Comparison of ENCODE assay signal across 5 fruit fly cellular contexts in genomic region chr3L:20688194-20688785, dm6.
A peak's percentile ranks its signal among the peaks of the same experiment; 100 is the strongest.
TF ChIP-seq lines count a peak whose summit lies in the region.

No protein-coding gene starts in this region.

- no peak for TF ChIP-seq CTCF in whole organism, embryonic (GFP tag; optimal IDR thresholded peaks at IDR 0.05; lab: Kevin White, UChicago)

TF ChIP-seq in whole organism, 6 proteins besides CTCF, POLR2A, EP300 and RAD21:
- TF ChIP-seq EcR (GFP tag; optimal IDR thresholded peaks at IDR 0.05; lab: Kevin White, UChicago) (no peak), CG8478 (optimal IDR thresholded peaks at IDR 0.05; lab: Kevin White, UChicago) (no peak), Dll (optimal IDR thresholded peaks at IDR 0.05; lab: Kevin White, UChicago) (no peak), pan (optimal IDR thresholded peaks at IDR 0.05; lab: Kevin White, UChicago) (peak; percentile 80), usp (GFP tag; optimal IDR thresholded peaks at IDR 0.05; lab: Kevin White, UChicago) (no peak), psq (optimal IDR thresholded peaks at IDR 0.05; lab: Kevin White, UChicago) (no peak)
TF ChIP-seq in whole organism: peak in this region for 1.

TF ChIP-seq in whole organism, embryonic, 481 proteins besides CTCF, POLR2A, EP300 and RAD21:
- peak; percentile 5 for TF ChIP-seq nom (GFP tag; optimal IDR thresholded peaks at IDR 0.05; lab: Kevin White, UChicago)
- TF ChIP-seq pho (GFP tag; optimal IDR thresholded peaks at IDR 0.05; lab: Kevin White, UChicago) = no peak
- no peak for TF ChIP-seq dimm (GFP tag; IDR thresholded peaks at IDR 0.05; lab: Robert Waterston, UW)
- TF ChIP-seq CG15269 (tag; optimal IDR thresholded peaks at IDR 0.05; lab: Kevin White, UChicago) = no peak
- no peak for TF ChIP-seq knrl (GFP tag; IDR thresholded peaks at IDR 0.05; lab: Robert Waterston, UW; ENCODE audit: partially characterized antibody)
- TF ChIP-seq otp (GFP tag; IDR thresholded peaks at IDR 0.05; lab: Robert Waterston, UW) = no peak
- no peak for TF ChIP-seq pfk (GFP tag; optimal IDR thresholded peaks at IDR 0.05; lab: Kevin White, UChicago)
- no peak for TF ChIP-seq Oli (tag; optimal IDR thresholded peaks at IDR 0.05; lab: Kevin White, UChicago)
- no peak for TF ChIP-seq gsb (GFP tag; IDR thresholded peaks at IDR 0.05; lab: Robert Waterston, UW)

TF ChIP-seq in whole organism, prepupa, 60 proteins besides CTCF, POLR2A, EP300 and RAD21 (continues in another document):
- TF ChIP-seq dac (GFP tag; optimal IDR thresholded peaks at IDR 0.05; lab: Kevin White, UChicago) (no peak), CG3919 (GFP tag; optimal IDR thresholded peaks at IDR 0.05; lab: Kevin White, UChicago) (no peak), acj6 (GFP tag; optimal IDR thresholded peaks at IDR 0.05; lab: Kevin White, UChicago) (peak; percentile 8), pdm3 (GFP tag; optimal IDR thresholded peaks at IDR 0.05; lab: Kevin White, UChicago) (no peak), CG7368 (GFP tag; optimal IDR thresholded peaks at IDR 0.05; lab: Kevin White, UChicago) (no peak), OdsH (GFP tag; optimal IDR thresholded peaks at IDR 0.05; lab: Kevin White, UChicago) (no peak), lz (GFP tag; optimal IDR thresholded peaks at IDR 0.05; lab: Kevin White, UChicago) (peak; percentile 47), CG10631 (GFP tag; optimal IDR thresholded peaks at IDR 0.05; lab: Kevin White, UChicago) (peak; percentile 22), CG32006 (GFP tag; optimal IDR thresholded peaks at IDR 0.05; lab: Kevin White, UChicago) (no peak), Sox14 (GFP tag; optimal IDR thresholded peaks at IDR 0.05; lab: Kevin White, UChicago) (no peak), Gug (GFP tag; IDR thresholded peaks at IDR 0.05; lab: Robert Waterston, UW) (no peak), CG15336 (GFP tag; IDR thresholded peaks at IDR 0.05; lab: Robert Waterston, UW) (no peak), CG8119 (GFP tag; IDR thresholded peaks at IDR 0.05; lab: Robert Waterston, UW) (no peak), CG1621 (tag; optimal IDR thresholded peaks at IDR 0.05; lab: Kevin White, UChicago) (no peak), Lpt (GFP tag; optimal IDR thresholded peaks at IDR 0.05; lab: Kevin White, UChicago) (no peak), CG10669 (GFP tag; optimal IDR thresholded peaks at IDR 0.05; lab: Kevin White, UChicago) (no peak), svp (GFP tag; lab: Kevin White, UChicago) (peak; percentile 86), Eip75B (GFP tag; optimal IDR thresholded peaks at IDR 0.05; lab: Kevin White, UChicago) (no peak), CG6792 (GFP tag; optimal IDR thresholded peaks at IDR 0.05; lab: Kevin White, UChicago) (peak; percentile 31), CG9139 (GFP tag; optimal IDR thresholded peaks at IDR 0.05; lab: Kevin White, UChicago) (peak; percentile 13), Eip78C (GFP tag; lab: Kevin White, UChicago) (peak; percentile 68), CG6163 (GFP tag; IDR thresholded peaks at IDR 0.05; lab: Robert Waterston, UW) (no peak), Hr39 (GFP tag; optimal IDR thresholded peaks at IDR 0.05; lab: Kevin White, UChicago) (peak; percentile 42), CG6808 (GFP tag; optimal IDR thresholded peaks at IDR 0.05; lab: Kevin White, UChicago) (no peak), Smox (GFP tag; optimal IDR thresholded peaks at IDR 0.05; lab: Kevin White, UChicago) (peak; percentile 45), CG31627 (GFP tag; optimal IDR thresholded peaks at IDR 0.05; lab: Kevin White, UChicago) (peak; percentile 37), Eip93F (GFP tag; optimal IDR thresholded peaks at IDR 0.05; lab: Kevin White, UChicago) (no peak), esn (GFP tag; optimal IDR thresholded peaks at IDR 0.05; lab: Kevin White, UChicago) (peak; percentile 58)

TF ChIP-seq in whole organism, pupa, 21 proteins besides CTCF, POLR2A, EP300 and RAD21:
- TF ChIP-seq CG8159 (tag; optimal IDR thresholded peaks at IDR 0.05; lab: Kevin White, UChicago) (peak; percentile 39), CG34367 (tag; optimal IDR thresholded peaks at IDR 0.05; lab: Kevin White, UChicago) (peak; percentile 19), CG17806 (tag; optimal IDR thresholded peaks at IDR 0.05; lab: Kevin White, UChicago) (peak; percentile 9), EcR (GFP tag; optimal IDR thresholded peaks at IDR 0.05; lab: Kevin White, UChicago) (peak; percentile 76), Pif1B (GFP tag; optimal IDR thresholded peaks at IDR 0.05; lab: Kevin White, UChicago) (peak; percentile 2), fd96Ca (GFP tag; IDR thresholded peaks at IDR 0.05; lab: Robert Waterston, UW) (no peak), CG15710 (tag; optimal IDR thresholded peaks at IDR 0.05; lab: Kevin White, UChicago) (no peak), CG9948 (tag; optimal IDR thresholded peaks at IDR 0.05; lab: Kevin White, UChicago) (peak; percentile 13), CG13204 (GFP tag; optimal IDR thresholded peaks at IDR 0.05; lab: Kevin White, UChicago) (peak; percentile 17)

TF ChIP-seq in whole organism, wandering third instar larva, 38 proteins besides CTCF, POLR2A, EP300 and RAD21:
- TF ChIP-seq fru (GFP tag; optimal IDR thresholded peaks at IDR 0.05; lab: Kevin White, UChicago) = peak; percentile 55
- TF ChIP-seq psq (GFP tag; optimal IDR thresholded peaks at IDR 0.05; lab: Kevin White, UChicago) = peak; percentile 37
- TF ChIP-seq foxo (GFP tag; optimal IDR thresholded peaks at IDR 0.05; lab: Kevin White, UChicago) = peak in 1 of 2 experiments; percentile 16
- TF ChIP-seq Jra (GFP tag; optimal IDR thresholded peaks at IDR 0.05; lab: Kevin White, UChicago) = no peak
- TF ChIP-seq rgr (GFP tag; optimal IDR thresholded peaks at IDR 0.05; lab: Kevin White, UChicago) = no peak
- TF ChIP-seq Vsx2 (GFP tag; optimal IDR thresholded peaks at IDR 0.05; lab: Kevin White, UChicago; ENCODE audit: partially characterized antibody) = no peak
- peak; percentile 20 for TF ChIP-seq Sp1 (GFP tag; optimal IDR thresholded peaks at IDR 0.05; lab: Kevin White, UChicago)
- peak in 1 of 2 experiments; percentile 1 for TF ChIP-seq dl (GFP tag; optimal IDR thresholded peaks at IDR 0.05; lab: Kevin White, UChicago; ENCODE audit: insufficient read depth in 1 of 2, partially characterized antibody in 2 of 2)
- peak; percentile 75 for TF ChIP-seq woc (GFP tag; optimal IDR thresholded peaks at IDR 0.05; lab: Kevin White, UChicago)
- peak; percentile 41 for TF ChIP-seq ey (GFP tag; optimal IDR thresholded peaks at IDR 0.05; lab: Kevin White, UChicago)
- TF ChIP-seq GATAd (GFP tag; optimal IDR thresholded peaks at IDR 0.05; lab: Kevin White, UChicago) = no peak
- peak; percentile 20 for TF ChIP-seq h (GFP tag; optimal IDR thresholded peaks at IDR 0.05; lab: Kevin White, UChicago)
- no peak for TF ChIP-seq CG32264 (GFP tag; optimal IDR thresholded peaks at IDR 0.05; lab: Kevin White, UChicago)
- no peak for TF ChIP-seq Hnf4 (GFP tag; optimal IDR thresholded peaks at IDR 0.05; lab: Kevin White, UChicago)
- no peak for TF ChIP-seq lola (GFP tag; optimal IDR thresholded peaks at IDR 0.05; lab: Kevin White, UChicago)
- TF ChIP-seq HLH106 (tag; optimal IDR thresholded peaks at IDR 0.05; lab: Kevin White, UChicago) = peak; percentile 25
- TF ChIP-seq Mio (GFP tag; optimal IDR thresholded peaks at IDR 0.05; lab: Kevin White, UChicago) = no peak
- TF ChIP-seq usp (GFP tag; optimal IDR thresholded peaks at IDR 0.05; lab: Kevin White, UChicago) = no peak
- TF ChIP-seq Rel (GFP tag; optimal IDR thresholded peaks at IDR 0.05; lab: Kevin White, UChicago) = peak; percentile 8
- TF ChIP-seq Rel (tag; optimal IDR thresholded peaks at IDR 0.05; lab: Kevin White, UChicago) = no peak
TF ChIP-seq in whole organism, wandering third instar larva: peak in this region for 10.
